Worm (Caenorhabditis elegans) whole organism, midembryonic: ENCODE measurements around the gene Y39A1A.17.

ENCODE experiments used
- T22C8.4 ChIP-seq: fragments of 200-800 bp; sonication (Bioruptor generic); IDR thresholded peaks from 2 replicates; pipeline ENCODE4 v1.3.6; 2022; ENCODE audit warnings: missing genetic modification characterization, missing compliant biosample characterization
- cog-1 ChIP-seq: sonication (generic microtip); optimal IDR thresholded peaks from 2 replicates; lab custom pipeline; 2016; ENCODE audit warnings: missing genetic modification characterization, missing compliant biosample characterization
- flt-1 ChIP-seq: fragments of 200-800 bp; sonication (Bioruptor generic); IDR thresholded peaks from 2 replicates; pipeline ENCODE4 v1.3.6; 2022; ENCODE audit warnings: missing genetic modification characterization, missing compliant biosample characterization
- klf-2 ChIP-seq: fragments of 200-800 bp; sonication (Bioruptor generic); conservative IDR thresholded peaks from 2 replicates; pipeline ENCODE4 v1.3.6; 2022; ENCODE audit warnings: missing genetic modification reagents, missing genetic modification characterization, missing compliant biosample characterization
- med-1 ChIP-seq: sonication (generic microtip); optimal IDR thresholded peaks from 2 replicates; lab custom pipeline; 2017; ENCODE audit warnings: missing genetic modification characterization, mild to moderate bottlenecking, missing compliant biosample characterization, antibody characterized with exemption, missing genetic modification reagents; ENCODE audit not compliant: insufficient read depth
- ref-1 ChIP-seq: fragments of 200-800 bp; sonication (Bioruptor generic); conservative IDR thresholded peaks from 2 replicates; pipeline ENCODE4 v1.3.6; 2022; ENCODE audit warnings: missing genetic modification reagents, missing genetic modification characterization, missing compliant biosample characterization
- tab-1 ChIP-seq: fragments of 200-800 bp; sonication (Bioruptor generic); IDR thresholded peaks from 2 replicates; pipeline ENCODE4 v1.3.6; 2022; ENCODE audit warnings: missing genetic modification characterization, missing compliant biosample characterization
- ztf-23 ChIP-seq: fragments of 200-800 bp; sonication (Bioruptor generic); IDR thresholded peaks from 2 replicates; pipeline ENCODE4 v1.3.6; 2022; ENCODE audit warnings: missing genetic modification reagents, missing genetic modification characterization, missing compliant biosample characterization
- ztf-29 ChIP-seq: fragments of 200-800 bp; sonication (Bioruptor generic); IDR thresholded peaks from 2 replicates; pipeline ENCODE4 v1.3.6; 2022; ENCODE audit warnings: missing genetic modification reagents, missing genetic modification characterization, missing compliant biosample characterization

Gene Y39A1A.17

ce11 chrIII:10651634-10652033, 39.3 kb downstream of the Y39A1A.17 start:
- TF ChIP-seq ztf-23 (GFP tag; lab: Robert Waterston, UW) (no peak; the same call in 1 of the 2 replicates), med-1 (no peak), cog-1 (peak; percentile 53), flt-1 (peak; percentile 57; the same call in 1 of the 2 replicates), ref-1 (GFP tag; lab: Robert Waterston, UW) (no peak), T22C8.4 (GFP tag; lab: Robert Waterston, UW) (peak; percentile 69; the same call in 1 of the 2 replicates), ztf-29 (GFP tag; lab: Robert Waterston, UW) (no peak), klf-2 (GFP tag; lab: Robert Waterston, UW) (no peak), tab-1 (GFP tag; lab: Robert Waterston, UW) (no peak)

ce11 chrIII:10649219-10649618, 41.7 kb downstream of the Y39A1A.17 start, which contains the start of gene emg-1:
Gene emg-1, plus strand, starts transcription at chrIII:10649519.
- no peak for TF ChIP-seq tab-1 (GFP tag; lab: Robert Waterston, UW)
- TF ChIP-seq med-1, result no peak
- no peak for TF ChIP-seq ztf-29 (GFP tag; lab: Robert Waterston, UW)
- no peak for TF ChIP-seq flt-1
- no peak for TF ChIP-seq cog-1

- TF ChIP-seq tab-1 (GFP tag; lab: Robert Waterston, UW), result no peak
- TF ChIP-seq ztf-29 (GFP tag; lab: Robert Waterston, UW), result no peak
- TF ChIP-seq klf-2 (GFP tag; lab: Robert Waterston, UW), result no peak
- no peak for TF ChIP-seq cog-1
- no peak for TF ChIP-seq ref-1 (GFP tag; lab: Robert Waterston, UW)
- no peak for TF ChIP-seq T22C8.4 (GFP tag; lab: Robert Waterston, UW)
- no peak for TF ChIP-seq ztf-23 (GFP tag; lab: Robert Waterston, UW)
- TF ChIP-seq flt-1, result no peak
- no peak for TF ChIP-seq med-1
These were observed 44.8 kb downstream of the Y39A1A.17 start, which contains the start of gene orc-4 for ce11 chrIII:10646094-10646493. Gene orc-4, plus strand, starts transcription at chrIII:10646170.

- TF ChIP-seq flt-1 (no peak), ztf-29 (GFP tag; lab: Robert Waterston, UW) (no peak), klf-2 (GFP tag; lab: Robert Waterston, UW) (no peak), ref-1 (GFP tag; lab: Robert Waterston, UW) (no peak), T22C8.4 (GFP tag; lab: Robert Waterston, UW) (no peak), tab-1 (GFP tag; lab: Robert Waterston, UW) (no peak), med-1 (no peak)
These were observed 48.1 kb downstream of the Y39A1A.17 start, which contains the start of the genes dhs-11 and orc-1 for ce11 chrIII:10642781-10643180. Gene dhs-11, minus strand, starts transcription at chrIII:10642865. Gene orc-1, plus strand, starts transcription at chrIII:10643129.
